Worm (Caenorhabditis elegans) whole organism, L2 larva: ENCODE measurements around the gene F16B12.4.

Source experiments
- C34F6.9 ChIP-seq: fragments of 150-350 bp; optimal IDR thresholded peaks from 2 replicates; lab custom pipeline; 2014; ENCODE audit warnings: missing biosample characterization, missing genetic modification characterization
- F13H6.1 ChIP-seq: sonication (generic microtip); optimal IDR thresholded peaks from 2 replicates; lab custom pipeline; 2016; ENCODE audit warnings: missing genetic modification characterization, missing compliant biosample characterization
- ZK546.5 ChIP-seq: sonication (generic microtip); optimal IDR thresholded peaks from 2 replicates; lab custom pipeline; 2017; ENCODE audit warnings: missing biosample characterization, missing genetic modification characterization
- alr-1 ChIP-seq: fragments of 150-350 bp; optimal IDR thresholded peaks from 2 replicates; lab custom pipeline; 2014; ENCODE audit warnings: missing biosample characterization, missing genetic modification characterization
- aly-2 ChIP-seq: fragments of 150-350 bp; optimal IDR thresholded peaks from 2 replicates; lab custom pipeline; 2014; ENCODE audit warnings: missing biosample characterization, missing genetic modification characterization
- ama-1 ChIP-seq: fragments of 150-350 bp; optimal IDR thresholded peaks from 2 replicates; lab custom pipeline; 2018; ENCODE audit warnings: inconsistent platforms
- ceh-16 ChIP-seq: fragments of 150-350 bp; optimal IDR thresholded peaks from 2 replicates; lab custom pipeline; 2014; ENCODE audit warnings: missing biosample characterization, missing genetic modification characterization
- ceh-82 ChIP-seq: fragments of 150-350 bp; optimal IDR thresholded peaks from 2 replicates; lab custom pipeline; 2014; ENCODE audit warnings: missing biosample characterization, missing genetic modification characterization
- crh-2 ChIP-seq: sonication (generic microtip); optimal IDR thresholded peaks from 2 replicates; lab custom pipeline; 2017; ENCODE audit warnings: missing biosample characterization, missing genetic modification characterization
- egl-27 ChIP-seq: sonication (generic microtip); optimal IDR thresholded peaks from 3 replicates; lab custom pipeline; 2017; ENCODE audit warnings: missing biosample characterization, missing genetic modification reagents, missing genetic modification characterization
- elt-1 ChIP-seq: fragments of 150-350 bp; optimal IDR thresholded peaks from 2 replicates; lab custom pipeline; 2014; ENCODE audit warnings: missing biosample characterization, missing genetic modification characterization
- elt-3 ChIP-seq: sonication (generic microtip); optimal IDR thresholded peaks from 2 replicates; lab custom pipeline; 2017; ENCODE audit warnings: missing biosample characterization, missing genetic modification characterization
- fos-1 ChIP-seq: fragments of 150-350 bp; optimal IDR thresholded peaks from 2 replicates; lab custom pipeline; 2014; ENCODE audit warnings: missing biosample characterization, missing genetic modification characterization
- gmeb-1 ChIP-seq: fragments of 150-350 bp; optimal IDR thresholded peaks from 2 replicates; lab custom pipeline; 2014; ENCODE audit warnings: missing biosample characterization, missing genetic modification characterization
- lin-11 ChIP-seq: fragments of 150-350 bp; sonication (generic microtip); optimal IDR thresholded peaks from 2 replicates; lab custom pipeline; 2014; ENCODE audit warnings: missing biosample characterization, missing genetic modification characterization, inconsistent platforms, mixed read lengths
- lin-13 ChIP-seq: fragments of 150-350 bp; optimal IDR thresholded peaks from 2 replicates; lab custom pipeline; 2014; ENCODE audit warnings: missing biosample characterization, missing genetic modification reagents, missing genetic modification characterization
- lin-39 ChIP-seq: fragments of 150-350 bp; optimal IDR thresholded peaks from 2 replicates; lab custom pipeline; 2014; ENCODE audit warnings: missing biosample characterization, missing genetic modification reagents, missing genetic modification characterization
- lsy-2 ChIP-seq, 2 experiments: fragments of 150-350 bp in 1 of 2; sonication (generic microtip) in 1 of 2; optimal IDR thresholded peaks; 2 replicates each; lab custom pipeline; 2014 to 2017; ENCODE audit warnings: missing biosample characterization in 2 of 2, missing genetic modification characterization in 2 of 2
- mab-5 ChIP-seq: fragments of 150-350 bp; optimal IDR thresholded peaks from 2 replicates; lab custom pipeline; 2014; ENCODE audit warnings: missing biosample characterization, missing genetic modification characterization
- mbf-1 ChIP-seq: sonication (generic microtip); optimal IDR thresholded peaks from 2 replicates; lab custom pipeline; 2017; ENCODE audit warnings: missing biosample characterization, missing genetic modification characterization
- mdl-1 ChIP-seq, 2 experiments: fragments of 150-350 bp in 1 of 2; sonication (generic microtip) in 1 of 2; optimal IDR thresholded peaks; 2 replicates each; lab custom pipeline; 2017; ENCODE audit warnings: missing biosample characterization in 2 of 2, missing genetic modification characterization in 2 of 2
- nhr-10 ChIP-seq: sonication (generic microtip); optimal IDR thresholded peaks from 2 replicates; lab custom pipeline; 2017; ENCODE audit warnings: missing biosample characterization, missing genetic modification characterization
- nhr-12 ChIP-seq: fragments of 150-350 bp; optimal IDR thresholded peaks from 2 replicates; lab custom pipeline; 2014; ENCODE audit warnings: missing biosample characterization, missing genetic modification characterization
- nhr-129 ChIP-seq: fragments of 150-350 bp; optimal IDR thresholded peaks from 2 replicates; lab custom pipeline; 2014; ENCODE audit warnings: missing biosample characterization, missing genetic modification characterization
- nhr-21 ChIP-seq: fragments of 150-350 bp; optimal IDR thresholded peaks from 2 replicates; lab custom pipeline; 2014; ENCODE audit warnings: missing biosample characterization, missing genetic modification characterization
- nhr-23 ChIP-seq: fragments of 150-350 bp; optimal IDR thresholded peaks from 2 replicates; lab custom pipeline; 2014; ENCODE audit warnings: missing biosample characterization, missing genetic modification reagents, missing genetic modification characterization
- nhr-237 ChIP-seq: fragments of 150-350 bp; optimal IDR thresholded peaks from 2 replicates; lab custom pipeline; 2014; ENCODE audit warnings: missing biosample characterization, missing genetic modification characterization
- nhr-25 ChIP-seq: fragments of 150-350 bp; sonication (generic microtip); optimal IDR thresholded peaks from 3 replicates; lab custom pipeline; 2014; ENCODE audit warnings: missing biosample characterization, missing genetic modification characterization
- nhr-6 ChIP-seq: fragments of 150-350 bp; optimal IDR thresholded peaks from 2 replicates; lab custom pipeline; 2014; ENCODE audit warnings: missing biosample characterization, missing genetic modification characterization
- sem-4 ChIP-seq: fragments of 150-350 bp; optimal IDR thresholded peaks from 2 replicates; lab custom pipeline; 2014; ENCODE audit warnings: missing biosample characterization, missing genetic modification reagents, missing genetic modification characterization
- skn-1 ChIP-seq: sonication (generic microtip); optimal IDR thresholded peaks from 2 replicates; lab custom pipeline; 2017; ENCODE audit warnings: missing biosample characterization, missing genetic modification characterization
- sma-3 ChIP-seq: sonication (generic microtip); optimal IDR thresholded peaks from 2 replicates; lab custom pipeline; 2016; ENCODE audit warnings: missing genetic modification reagents, missing genetic modification characterization, missing compliant biosample characterization
- sma-9 ChIP-seq, 2 experiments: fragments of 150-350 bp in 1 of 2; sonication (generic microtip) in 1 of 2; optimal IDR thresholded peaks; 2 replicates each; lab custom pipeline; 2014 to 2016; ENCODE audit warnings: missing genetic modification characterization in 2 of 2, mild to moderate bottlenecking in 1 of 2, missing biosample characterization in 1 of 2, missing compliant biosample characterization in 1 of 2, missing genetic modification reagents in 1 of 2, moderate library complexity in 1 of 2
- snpc-4 ChIP-seq: fragments of 150-350 bp; optimal IDR thresholded peaks from 2 replicates; lab custom pipeline; 2014; ENCODE audit warnings: missing biosample characterization, missing genetic modification characterization
- unc-39 ChIP-seq: fragments of 150-350 bp; optimal IDR thresholded peaks from 2 replicates; lab custom pipeline; 2014; ENCODE audit warnings: missing biosample characterization, missing genetic modification characterization
- unc-55 ChIP-seq: fragments of 150-350 bp; sonication (generic microtip); optimal IDR thresholded peaks from 3 replicates; lab custom pipeline; 2014; ENCODE audit warnings: missing biosample characterization, missing genetic modification reagents, missing genetic modification characterization
- zag-1 ChIP-seq: fragments of 150-350 bp; optimal IDR thresholded peaks from 2 replicates; lab custom pipeline; 2014; ENCODE audit warnings: missing biosample characterization, missing genetic modification characterization
- ztf-1 ChIP-seq: fragments of 200-800 bp; sonication (Bioruptor generic); conservative IDR thresholded peaks from 2 replicates; pipeline ENCODE4 v1.3.6; 2022; ENCODE audit warnings: missing genetic modification characterization, missing compliant biosample characterization
- ztf-11 ChIP-seq: sonication (generic microtip); optimal IDR thresholded peaks from 2 replicates; lab custom pipeline; 2017; ENCODE audit warnings: missing biosample characterization, missing genetic modification characterization

F16B12.4 gene

ce11 chrX:14102474-14102873 is 4.0 kb upstream of the F16B12.4 start:
- TF ChIP-seq ztf-11 (tag; lab: Kevin White, UChicago) (no peak), lin-13 (GFP tag; lab: Kevin White, UChicago) (no peak), unc-39 (tag; lab: Kevin White, UChicago) (no peak), mdl-1 (tag; optimal IDR thresholded peaks at IDR 0.05; lab: Kevin White, UChicago) (no peak), alr-1 (tag; lab: Kevin White, UChicago) (no peak), ZK546.5 (tag; lab: Kevin White, UChicago) (no peak), F13H6.1 (tag; lab: Kevin White, UChicago) (no peak), lin-39 (tag; lab: Kevin White, UChicago) (no peak), lsy-2 (tag; optimal IDR thresholded peaks at IDR 0.05; lab: Kevin White, UChicago) (no peak), ztf-1 (GFP tag; lab: Robert Waterston, UW) (no peak), ceh-82 (tag; lab: Kevin White, UChicago) (no peak), lin-11 (tag; lab: Kevin White, UChicago) (no peak), mbf-1 (tag; lab: Kevin White, UChicago) (no peak), crh-2 (no peak), aly-2 (tag; lab: Kevin White, UChicago) (no peak), nhr-21 (tag; lab: Kevin White, UChicago) (no peak)
- TF ChIP-seq, all 48 proteins: peak for 0

- TF ChIP-seq skn-1 (tag; lab: Kevin White, UChicago) (no peak), C34F6.9 (tag; lab: Kevin White, UChicago) (peak; percentile 91), ztf-11 (tag; lab: Kevin White, UChicago) (no peak), egl-27 (tag; lab: Kevin White, UChicago) (peak; percentile 56), lin-11 (tag; lab: Kevin White, UChicago) (peak; percentile 80), alr-1 (tag; lab: Kevin White, UChicago) (no peak), nhr-237 (tag; lab: Kevin White, UChicago) (no peak), elt-1 (tag; lab: Kevin White, UChicago) (no peak), gmeb-1 (tag; lab: Kevin White, UChicago) (peak; percentile 82), sma-9 (GFP tag; optimal IDR thresholded peaks at IDR 0.05; lab: Kevin White, UChicago) (peak; percentile 56), sma-9 (tag; optimal IDR thresholded peaks at IDR 0.05; lab: Kevin White, UChicago) (no peak), mbf-1 (tag; lab: Kevin White, UChicago) (no peak), ceh-82 (tag; lab: Kevin White, UChicago) (no peak), nhr-25 (peak; percentile 73), nhr-21 (tag; lab: Kevin White, UChicago) (peak; percentile 71), sma-3 (peak; percentile 67), unc-39 (tag; lab: Kevin White, UChicago) (no peak), mab-5 (peak; percentile 59), nhr-6 (tag; lab: Kevin White, UChicago) (no peak), lin-13 (GFP tag; lab: Kevin White, UChicago) (peak; percentile 85), snpc-4 (peak; percentile 14), elt-3 (tag; lab: Kevin White, UChicago) (no peak), lsy-2 (tag; optimal IDR thresholded peaks at IDR 0.05; lab: Kevin White, UChicago) (peak; percentile 38 to 84), sem-4 (tag; lab: Kevin White, UChicago) (peak; percentile 61), mdl-1 (tag; optimal IDR thresholded peaks at IDR 0.05; lab: Kevin White, UChicago) (no peak), ama-1 (lab: Kevin White, UChicago) (no peak), ceh-16 (no peak), nhr-12 (tag; lab: Kevin White, UChicago) (no peak), fos-1 (peak; percentile 62), crh-2 (peak; percentile 82), F13H6.1 (tag; lab: Kevin White, UChicago) (peak; percentile 70), nhr-23 (tag; lab: Kevin White, UChicago) (no peak), ZK546.5 (tag; lab: Kevin White, UChicago) (no peak), nhr-129 (tag; lab: Kevin White, UChicago) (peak; percentile 86), unc-55 (GFP tag; lab: Kevin White, UChicago) (peak; percentile 89), nhr-10 (tag; lab: Kevin White, UChicago) (peak; percentile 31)
Observed at ce11 chrX:14101986-14102385, 3.5 kb upstream of the F16B12.4 start, which contains the start of gene F16B12.6. TSS of gene F16B12.6 (plus strand) at chrX:14102316.

DNA sequence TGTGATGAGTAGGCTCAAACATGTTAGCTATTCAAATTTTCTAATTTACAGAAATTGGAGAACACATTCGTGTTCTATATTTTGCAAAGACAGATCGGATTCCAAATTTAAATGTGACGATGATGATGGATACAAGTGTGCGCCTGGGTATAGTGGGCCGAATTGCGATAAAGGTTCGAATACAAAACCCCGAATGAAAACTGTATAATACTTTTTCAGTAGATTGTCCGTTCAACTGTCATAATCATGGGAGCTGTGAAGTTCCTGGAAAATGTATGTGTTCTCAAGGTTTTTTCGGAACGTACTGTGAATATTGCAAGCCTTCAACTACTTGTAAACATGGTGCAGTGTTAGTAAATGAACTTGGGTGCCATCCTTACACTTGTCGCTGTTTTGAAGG is 7.5 kb downstream of the F16B12.4 start:
- TF ChIP-seq ztf-1 (GFP tag; lab: Robert Waterston, UW): no peak
- TF ChIP-seq gmeb-1 (tag; lab: Kevin White, UChicago): no peak
- no peak for TF ChIP-seq nhr-12 (tag; lab: Kevin White, UChicago)
- no peak for TF ChIP-seq nhr-10 (tag; lab: Kevin White, UChicago)
- no peak for TF ChIP-seq F13H6.1 (tag; lab: Kevin White, UChicago)
- no peak for TF ChIP-seq unc-39 (tag; lab: Kevin White, UChicago)
- TF ChIP-seq elt-1 (tag; lab: Kevin White, UChicago): no peak
- no peak for TF ChIP-seq zag-1 (tag; lab: Kevin White, UChicago)
- no peak for TF ChIP-seq nhr-237 (tag; lab: Kevin White, UChicago)
- no peak for TF ChIP-seq ceh-16
- no peak for TF ChIP-seq aly-2 (tag; lab: Kevin White, UChicago)
